Worm (Caenorhabditis elegans) whole organism, mixed stage, embryonic: Measurements from ENCODE around the gene svh-11.

Experiments used
- M03D4.4 ChIP-seq: sonication (generic microtip); optimal IDR thresholded peaks from 2 replicates; lab custom pipeline; 2017; ENCODE audit warnings: mild to moderate bottlenecking, missing genetic modification characterization, missing compliant biosample characterization
- bed-3 ChIP-seq: fragments of 200-800 bp; sonication (Bioruptor generic); optimal IDR thresholded peaks from 3 replicates; lab custom pipeline; 2018; ENCODE audit warnings: mild to moderate bottlenecking, missing genetic modification characterization, moderate library complexity, missing compliant biosample characterization
- blmp-1 ChIP-seq: fragments of 150-350 bp; optimal IDR thresholded peaks from 2 replicates; lab custom pipeline; 2014; ENCODE audit warnings: missing biosample characterization, missing genetic modification characterization
- ceh-43 ChIP-seq: fragments of 200-800 bp; sonication (Bioruptor generic); optimal IDR thresholded peaks from 2 replicates; lab custom pipeline; 2018; ENCODE audit warnings: mild to moderate bottlenecking, missing genetic modification characterization, moderate library complexity, missing compliant biosample characterization
- ceh-83 ChIP-seq: fragments of 200-800 bp; sonication (Bioruptor generic); optimal IDR thresholded peaks from 2 replicates; lab custom pipeline; 2018; ENCODE audit warnings: mild to moderate bottlenecking, missing genetic modification characterization, missing compliant biosample characterization
- ces-1 ChIP-seq: fragments of 150-350 bp; optimal IDR thresholded peaks from 2 replicates; lab custom pipeline; 2014; ENCODE audit warnings: missing biosample characterization, missing genetic modification reagents, missing genetic modification characterization
- cnd-1 ChIP-seq: fragments of 200-800 bp; sonication (Bioruptor generic); optimal IDR thresholded peaks from 2 replicates; lab custom pipeline; 2018; ENCODE audit warnings: mild to moderate bottlenecking, missing genetic modification characterization, missing compliant biosample characterization
- drap-1 ChIP-seq: fragments of 200-800 bp; sonication (Bioruptor generic); optimal IDR thresholded peaks from 3 replicates; lab custom pipeline; 2018; ENCODE audit warnings: mild to moderate bottlenecking, missing genetic modification characterization, missing compliant biosample characterization
- elt-1 ChIP-seq: sonication (generic microtip); optimal IDR thresholded peaks from 2 replicates; lab custom pipeline; 2017; ENCODE audit warnings: missing genetic modification characterization, mild to moderate bottlenecking, missing compliant biosample characterization, antibody characterized with exemption, moderate library complexity, borderline replicate concordance; ENCODE audit not compliant: insufficient read depth
- elt-3 ChIP-seq: fragments of 150-350 bp; optimal IDR thresholded peaks from 2 replicates; lab custom pipeline; 2014; ENCODE audit warnings: missing biosample characterization, missing genetic modification characterization
- flh-1 ChIP-seq: fragments of 200-800 bp; sonication (Bioruptor generic); optimal IDR thresholded peaks from 2 replicates; lab custom pipeline; 2018; ENCODE audit warnings: mild to moderate bottlenecking, missing genetic modification characterization, moderate library complexity, missing compliant biosample characterization
- ham-2 ChIP-seq: fragments of 200-800 bp; sonication (Bioruptor generic); optimal IDR thresholded peaks from 2 replicates; lab custom pipeline; 2018; ENCODE audit warnings: mild to moderate bottlenecking, missing genetic modification characterization, missing compliant biosample characterization
- hlh-1 ChIP-seq: fragments of 150-350 bp; optimal IDR thresholded peaks from 2 replicates; lab custom pipeline; 2014; ENCODE audit warnings: missing biosample characterization, missing genetic modification reagents, missing genetic modification characterization
- lin-13 ChIP-seq: fragments of 150-350 bp; optimal IDR thresholded peaks from 2 replicates; lab custom pipeline; 2014; ENCODE audit warnings: missing biosample characterization, missing genetic modification characterization
- lin-32 ChIP-seq: fragments of 200-800 bp; sonication (Bioruptor generic); optimal IDR thresholded peaks from 2 replicates; lab custom pipeline; 2018; ENCODE audit warnings: mild to moderate bottlenecking, missing genetic modification characterization, missing compliant biosample characterization
- lsy-2 ChIP-seq: fragments of 150-350 bp; optimal IDR thresholded peaks from 2 replicates; lab custom pipeline; 2014; ENCODE audit warnings: missing biosample characterization, missing genetic modification characterization
- mab-5 ChIP-seq: fragments of 150-350 bp; optimal IDR thresholded peaks from 2 replicates; lab custom pipeline; 2014; ENCODE audit warnings: missing biosample characterization, missing genetic modification characterization
- mep-1 ChIP-seq: fragments of 150-350 bp; optimal IDR thresholded peaks from 2 replicates; lab custom pipeline; 2017; ENCODE audit warnings: missing biosample characterization, missing genetic modification reagents, missing genetic modification characterization, inconsistent platforms
- mls-2 ChIP-seq: sonication (generic microtip); optimal IDR thresholded peaks from 2 replicates; lab custom pipeline; 2016; ENCODE audit warnings: mild to moderate bottlenecking, missing genetic modification characterization, moderate library complexity, missing compliant biosample characterization
- nhr-12 ChIP-seq: fragments of 150-350 bp; optimal IDR thresholded peaks from 2 replicates; lab custom pipeline; 2014; ENCODE audit warnings: missing biosample characterization, missing genetic modification characterization
- nhr-2 ChIP-seq: fragments of 150-350 bp; optimal IDR thresholded peaks from 2 replicates; lab custom pipeline; 2014; ENCODE audit warnings: missing biosample characterization, missing genetic modification characterization
- nhr-237 ChIP-seq: fragments of 150-350 bp; optimal IDR thresholded peaks from 2 replicates; lab custom pipeline; 2014; ENCODE audit warnings: missing biosample characterization, missing genetic modification characterization
- nhr-28 ChIP-seq: fragments of 150-350 bp; optimal IDR thresholded peaks from 2 replicates; lab custom pipeline; 2014; ENCODE audit warnings: missing biosample characterization, missing genetic modification characterization
- nhr-76 ChIP-seq: sonication (generic microtip); optimal IDR thresholded peaks from 2 replicates; lab custom pipeline; 2017; ENCODE audit warnings: missing biosample characterization, missing genetic modification characterization
- pha-4 ChIP-seq: fragments of 150-350 bp; optimal IDR thresholded peaks from 2 replicates; lab custom pipeline; 2018; ENCODE audit warnings: missing biosample characterization, missing genetic modification reagents, missing genetic modification characterization
- sem-2 ChIP-seq: fragments of 200-800 bp; sonication (Bioruptor generic); optimal IDR thresholded peaks from 2 replicates; lab custom pipeline; 2018; ENCODE audit warnings: mild to moderate bottlenecking, missing genetic modification characterization, missing compliant biosample characterization
- snpc-4 ChIP-seq: fragments of 150-350 bp; optimal IDR thresholded peaks from 2 replicates; lab custom pipeline; 2014; ENCODE audit warnings: missing biosample characterization, missing genetic modification characterization
- tbx-8 ChIP-seq: fragments of 200-800 bp; sonication (Bioruptor generic); optimal IDR thresholded peaks from 2 replicates; lab custom pipeline; 2018; ENCODE audit warnings: mild to moderate bottlenecking, missing genetic modification characterization, moderate library complexity, missing compliant biosample characterization
- unc-39 ChIP-seq: fragments of 150-350 bp; optimal IDR thresholded peaks from 2 replicates; lab custom pipeline; 2014; ENCODE audit warnings: missing biosample characterization, missing genetic modification characterization
- unc-62 ChIP-seq: fragments of 150-350 bp; optimal IDR thresholded peaks from 2 replicates; lab custom pipeline; 2014; ENCODE audit warnings: missing biosample characterization, missing genetic modification reagents, missing genetic modification characterization
- zip-8 ChIP-seq: fragments of 150-350 bp; optimal IDR thresholded peaks from 2 replicates; lab custom pipeline; 2014; ENCODE audit warnings: missing biosample characterization, missing genetic modification characterization
- ztf-11 ChIP-seq: fragments of 150-350 bp; optimal IDR thresholded peaks from 2 replicates; lab custom pipeline; 2014; ENCODE audit warnings: missing biosample characterization, missing genetic modification characterization

Gene svh-11

ce11 chrV:2215352-2215751 lies 8.5 kb downstream of the svh-11 start, which contains the start of gene nstp-8:
Gene nstp-8 (plus strand): TSS chrV:2215652.
- TF ChIP-seq snpc-4 (no peak), drap-1 (GFP tag; lab: Kevin White, UChicago) (no peak), mab-5 (tag; lab: Kevin White, UChicago) (no peak), ceh-43 (GFP tag; lab: Kevin White, UChicago) (no peak), cnd-1 (tag; lab: Kevin White, UChicago) (no peak), ceh-83 (GFP tag; lab: Kevin White, UChicago) (no peak), elt-1 (tag; lab: Kevin White, UChicago) (no peak), elt-3 (tag; lab: Kevin White, UChicago) (no peak), nhr-28 (no peak), lin-32 (no peak), tbx-8 (GFP tag; lab: Kevin White, UChicago) (no peak), zip-8 (no peak), mls-2 (no peak), sem-2 (GFP tag; lab: Kevin White, UChicago) (no peak), nhr-76 (tag; lab: Kevin White, UChicago) (no peak), mep-1 (tag; lab: Kevin White, UChicago) (no peak)

DNA sequence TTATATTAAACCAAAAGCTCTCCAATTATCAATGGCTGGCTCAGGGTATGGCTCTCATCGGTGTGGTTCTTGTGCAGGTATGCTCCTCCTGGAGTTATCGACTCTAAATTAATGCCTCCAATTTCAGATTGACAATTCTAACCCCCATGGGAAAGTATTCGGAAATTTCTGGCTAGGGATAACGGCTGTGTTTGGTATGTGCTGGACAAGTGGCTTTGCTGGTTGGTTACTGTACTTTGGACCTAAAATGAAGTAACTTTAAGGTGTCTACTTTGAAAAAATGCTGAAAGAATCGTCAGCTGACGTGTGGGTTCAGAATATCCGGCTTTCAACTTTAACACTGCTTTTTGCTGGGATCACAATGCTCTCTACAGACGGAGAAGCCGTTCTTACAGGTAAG lies 10.0 kb downstream of the svh-11 start:
- TF ChIP-seq ztf-11 (tag; lab: Kevin White, UChicago) = no peak
- TF ChIP-seq mab-5 (tag; lab: Kevin White, UChicago) = no peak
- TF ChIP-seq drap-1 (GFP tag; lab: Kevin White, UChicago) = no peak
- no peak for TF ChIP-seq unc-39 (tag; lab: Kevin White, UChicago)
- no peak for TF ChIP-seq lin-32
- TF ChIP-seq, all 35 proteins: peak for 0

DNA sequence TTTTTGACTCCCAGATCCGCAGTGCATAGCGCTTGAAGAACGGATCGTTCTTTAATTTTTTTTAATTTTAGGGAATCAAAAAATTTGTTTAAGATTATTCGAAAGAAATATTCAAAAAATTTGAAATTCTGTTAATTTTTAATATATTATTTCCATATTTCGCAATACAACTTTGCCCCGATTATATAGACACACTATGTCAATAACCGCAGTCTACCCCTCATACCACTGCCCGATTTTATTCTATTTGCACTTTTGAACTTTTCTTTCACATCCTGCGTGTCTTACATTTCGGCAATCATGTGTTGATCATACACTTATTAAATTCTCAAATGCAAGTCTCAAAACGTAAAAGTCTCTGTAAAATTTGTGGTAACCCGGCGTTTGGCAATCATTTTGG lies 11.9 kb downstream of the svh-11 start, which contains the start of gene nhr-56:
Gene nhr-56 (plus strand): TSS at position 202 of the 400 bp plus-strand sequence.
- no peak for TF ChIP-seq M03D4.4 (tag; lab: Kevin White, UChicago)
- no peak for TF ChIP-seq unc-62 (GFP tag; lab: Kevin White, UChicago)
- TF ChIP-seq zip-8 = no peak
- TF ChIP-seq elt-1 (tag; lab: Kevin White, UChicago) = no peak
- TF ChIP-seq ham-2 (GFP tag; lab: Kevin White, UChicago) = no peak
- TF ChIP-seq nhr-237 (tag; lab: Kevin White, UChicago) = peak; percentile 44
- no peak for TF ChIP-seq nhr-2 (tag; lab: Kevin White, UChicago)
- TF ChIP-seq ceh-43 (GFP tag; lab: Kevin White, UChicago) = no peak
- TF ChIP-seq pha-4 (tag; lab: Kevin White, UChicago) = peak; percentile 89
- no peak for TF ChIP-seq drap-1 (GFP tag; lab: Kevin White, UChicago)
- no peak for TF ChIP-seq ces-1 (GFP tag; lab: Kevin White, UChicago)
- no peak for TF ChIP-seq ztf-11 (tag; lab: Kevin White, UChicago)
- TF ChIP-seq, all 35 proteins: peak for 2

DNA sequence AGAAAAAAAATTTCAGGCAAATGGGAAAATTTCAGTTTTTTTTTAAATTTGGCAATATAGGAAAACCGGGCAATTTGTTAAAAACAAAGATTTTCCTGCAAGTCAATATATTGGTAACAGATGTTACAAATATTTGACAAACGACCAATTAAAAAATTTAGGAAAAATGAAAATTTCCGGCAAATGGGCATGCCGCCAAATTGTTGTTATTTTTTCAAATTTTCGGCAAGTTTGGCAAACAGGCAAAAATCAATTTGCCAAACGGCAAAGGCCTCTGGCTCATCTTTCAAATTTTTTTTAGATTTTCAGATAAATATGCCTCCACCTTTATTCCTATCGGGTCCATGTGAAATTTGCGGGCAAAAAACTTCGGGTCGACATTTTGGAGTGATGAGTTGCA lies 14.9 kb downstream of the svh-11 start, which contains the start of gene nhr-128:
Gene nhr-128 (plus strand): TSS at position 301 of the 400 bp plus-strand sequence.
- TF ChIP-seq M03D4.4 (tag; lab: Kevin White, UChicago) (no peak), cnd-1 (tag; lab: Kevin White, UChicago) (no peak), flh-1 (GFP tag; lab: Kevin White, UChicago) (no peak), bed-3 (no peak), blmp-1 (tag; lab: Kevin White, UChicago) (no peak), lsy-2 (tag; lab: Kevin White, UChicago) (no peak), zip-8 (no peak), nhr-2 (tag; lab: Kevin White, UChicago) (no peak), nhr-237 (tag; lab: Kevin White, UChicago) (no peak), mep-1 (tag; lab: Kevin White, UChicago) (no peak), nhr-12 (tag; lab: Kevin White, UChicago) (no peak), sem-2 (GFP tag; lab: Kevin White, UChicago) (no peak), elt-3 (tag; lab: Kevin White, UChicago) (no peak), ceh-83 (GFP tag; lab: Kevin White, UChicago) (no peak), hlh-1 (tag; lab: Kevin White, UChicago) (no peak), lin-32 (no peak), lin-13 (no peak), ces-1 (GFP tag; lab: Kevin White, UChicago) (no peak), ham-2 (GFP tag; lab: Kevin White, UChicago) (no peak)
